Worm (Caenorhabditis elegans) whole organism, late embryonic: ENCODE measurements around the gene B0361.4.

Source experiments
- hlh-15 ChIP-seq: sonication (generic microtip); optimal IDR thresholded peaks from 2 replicates; lab custom pipeline; 2016; ENCODE audit warnings: missing genetic modification characterization, missing compliant biosample characterization
- lin-11 ChIP-seq: fragments of 200-800 bp; sonication (Bioruptor generic); optimal IDR thresholded peaks from 2 replicates; lab custom pipeline; 2018; ENCODE audit warnings: mild to moderate bottlenecking, missing genetic modification characterization, missing compliant biosample characterization
- nhr-11 ChIP-seq: fragments of 150-350 bp; optimal IDR thresholded peaks from 2 replicates; lab custom pipeline; 2014; ENCODE audit warnings: missing biosample characterization, missing genetic modification characterization
- pros-1 ChIP-seq: fragments of 150-350 bp; optimal IDR thresholded peaks from 2 replicates; lab custom pipeline; 2014; ENCODE audit warnings: missing biosample characterization, missing genetic modification reagents, missing genetic modification characterization

DNA sequence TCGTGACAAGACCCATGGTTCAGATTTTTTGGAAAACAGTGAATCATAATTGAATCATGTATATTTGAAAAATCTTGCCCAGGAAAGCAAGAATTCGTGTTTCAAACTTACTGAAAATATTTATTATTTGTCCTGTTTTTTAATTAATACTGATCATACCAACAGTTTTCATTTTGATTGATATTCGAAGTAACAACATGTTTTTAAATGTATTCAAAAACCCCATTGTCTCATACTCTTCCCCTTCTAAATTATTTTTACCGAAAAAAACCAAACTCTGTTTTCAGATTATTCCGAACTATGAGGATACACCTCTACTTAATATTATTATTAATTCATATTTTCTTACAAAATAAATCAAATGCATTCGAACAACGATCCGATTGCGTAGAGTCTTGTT is 42.6 kb upstream of the B0361.4 start, which contains the start of gene R151.1:
- TF ChIP-seq nhr-11 (no peak), hlh-15 (no peak), lin-11 (no peak), pros-1 (tag; lab: Kevin White, UChicago) (no peak)
